Fruit fly (Drosophila melanogaster) whole organism, embryonic: ENCODE measurements around the gene CG1233.
A peak's percentile ranks its signal among the peaks of the same experiment; 100 is the strongest.

ENCODE experiments used
- Abd-B ChIP-seq: fragments of 200-800 bp; sonication (Bioruptor generic); optimal IDR thresholded peaks from 2 replicates; lab custom pipeline; 2018; ENCODE audit warnings: missing biosample characterization, mild to moderate bottlenecking, missing genetic modification characterization, moderate library complexity
- Aef1 ChIP-seq: fragments of 200-800 bp; sonication (Bioruptor generic); IDR thresholded peaks from 3 replicates; pipeline ENCODE4 v1.3.6; 2022; ENCODE audit warnings: missing biosample characterization, missing genetic modification characterization
- CG10209 ChIP-seq: fragments of 200-800 bp; sonication (Bioruptor generic); optimal IDR thresholded peaks from 3 replicates; lab custom pipeline; 2017; ENCODE audit warnings: missing biosample characterization, mild to moderate bottlenecking, missing genetic modification characterization, missing genetic modification reagents
- CG10959 ChIP-seq: fragments of 200-800 bp; sonication (Bioruptor generic); IDR thresholded peaks from 2 replicates; pipeline ENCODE4 v1.3.6; 2022; ENCODE audit warnings: missing biosample characterization, missing genetic modification characterization
- CG12769 ChIP-seq: fragments of 200-800 bp; sonication (Bioruptor generic); optimal IDR thresholded peaks from 2 replicates; lab custom pipeline; 2019; ENCODE audit warnings: missing biosample characterization, mild to moderate bottlenecking, missing genetic modification characterization, moderate library complexity
- CG14965 ChIP-seq: fragments of 200-800 bp; sonication (Bioruptor generic); optimal IDR thresholded peaks from 2 replicates; lab custom pipeline; 2016; ENCODE audit warnings: missing biosample characterization, missing genetic modification characterization, borderline replicate concordance
- CG17612 ChIP-seq: fragments of 200-800 bp; sonication (Bioruptor generic); IDR thresholded peaks from 2 replicates; pipeline ENCODE4 v1.3.6; 2022; ENCODE audit warnings: missing biosample characterization, missing genetic modification characterization
- CG18599 ChIP-seq: fragments of 200-800 bp; sonication (Bioruptor generic); optimal IDR thresholded peaks from 3 replicates; lab custom pipeline; 2017; ENCODE audit warnings: missing biosample characterization, missing genetic modification characterization, mild to moderate bottlenecking, moderate library complexity, missing genetic modification reagents
- CG2116 ChIP-seq: fragments of 200-800 bp; sonication (Bioruptor generic); optimal IDR thresholded peaks from 3 replicates; lab custom pipeline; 2018; ENCODE audit warnings: missing biosample characterization, mild to moderate bottlenecking, missing genetic modification characterization
- CG2120 ChIP-seq: fragments of 200-800 bp; sonication (Bioruptor generic); optimal IDR thresholded peaks from 3 replicates; lab custom pipeline; 2016; ENCODE audit warnings: missing biosample characterization, missing genetic modification characterization
- CG2889 ChIP-seq: fragments of 200-800 bp; sonication (Bioruptor generic); IDR thresholded peaks from 3 replicates; pipeline ENCODE4 v1.3.6; 2022; ENCODE audit warnings: missing biosample characterization, missing genetic modification characterization
- CG31365 ChIP-seq: fragments of 200-800 bp; sonication (Bioruptor generic); optimal IDR thresholded peaks from 2 replicates; lab custom pipeline; 2018; ENCODE audit warnings: missing biosample characterization, mild to moderate bottlenecking, missing genetic modification characterization
- CG34376 ChIP-seq: fragments of 200-800 bp; sonication (Bioruptor generic); optimal IDR thresholded peaks from 2 replicates; lab custom pipeline; 2018; ENCODE audit warnings: missing biosample characterization, mild to moderate bottlenecking, missing genetic modification characterization
- CG8290 ChIP-seq, 3 experiments: fragments of 200-800 bp; sonication (Bioruptor generic); optimal IDR thresholded peaks; 2 replicates each; lab custom pipeline; 2016 to 2019; ENCODE audit warnings: missing biosample characterization in 3 of 3, missing genetic modification characterization in 3 of 3, mild to moderate bottlenecking in 2 of 3, moderate library complexity in 1 of 3
- CG9932 ChIP-seq: fragments of 200-800 bp; sonication (Bioruptor generic); IDR thresholded peaks from 2 replicates; pipeline ENCODE4 v1.3.6; 2022; ENCODE audit warnings: missing biosample characterization, missing genetic modification characterization
- Drgx ChIP-seq: fragments of 200-800 bp; sonication (Bioruptor generic); IDR thresholded peaks from 2 replicates; pipeline ENCODE4 v1.3.6; 2022; ENCODE audit warnings: missing biosample characterization, missing genetic modification characterization
- ERR ChIP-seq: fragments of 200-800 bp; sonication (Bioruptor generic); optimal IDR thresholded peaks from 2 replicates; lab custom pipeline; 2016; ENCODE audit warnings: missing biosample characterization, missing genetic modification characterization
- Eip74EF ChIP-seq, 2 experiments: fragments of 200-800 bp in 1 of 2; fragments of >200 bp in 1 of 2; sonication (Bioruptor generic) in 1 of 2; optimal IDR thresholded peaks; 2 replicates each; lab custom pipeline; 2017 to 2019; ENCODE audit warnings: missing biosample characterization in 2 of 2, missing genetic modification characterization in 2 of 2, mild to moderate bottlenecking in 1 of 2, moderate library complexity in 1 of 2
- H15 ChIP-seq: fragments of 200-800 bp; sonication (Bioruptor generic); IDR thresholded peaks from 3 replicates; pipeline ENCODE4 v1.3.6; 2022; ENCODE audit warnings: missing biosample characterization, missing genetic modification characterization
- HHEX ChIP-seq: fragments of 200-800 bp; sonication (Bioruptor generic); optimal IDR thresholded peaks from 3 replicates; lab custom pipeline; 2017; ENCODE audit warnings: missing biosample characterization, mild to moderate bottlenecking, missing genetic modification characterization, missing genetic modification reagents
- HLH3B ChIP-seq: fragments of 200-800 bp; sonication (Bioruptor generic); IDR thresholded peaks from 2 replicates; pipeline ENCODE4 v1.3.6; 2022; ENCODE audit warnings: missing biosample characterization, missing genetic modification characterization
- MBD-R2 ChIP-seq: fragments of 200-800 bp; sonication (Bioruptor generic); IDR thresholded peaks from 2 replicates; pipeline ENCODE4 v1.3.6; 2022; ENCODE audit warnings: missing biosample characterization, missing genetic modification characterization
- MESR4 ChIP-seq: fragments of 200-800 bp; sonication (Bioruptor generic); optimal IDR thresholded peaks from 2 replicates; lab custom pipeline; 2018; ENCODE audit warnings: missing biosample characterization, mild to moderate bottlenecking, missing genetic modification characterization, moderate library complexity
- Med ChIP-seq: fragments of 200-800 bp; sonication (Bioruptor generic); peaks from one replicate; lab custom pipeline; 2016; ENCODE audit warnings: missing biosample characterization, missing genetic modification characterization, mild to moderate bottlenecking, inconsistent platforms, moderate library complexity
- Oaz ChIP-seq: fragments of 200-800 bp; sonication (Bioruptor generic); IDR thresholded peaks from 2 replicates; pipeline ENCODE4 v1.3.6; 2022; ENCODE audit warnings: missing biosample characterization, missing genetic modification characterization
- Pdp1 ChIP-seq, 2 experiments: fragments of 200-800 bp; sonication (Bioruptor generic); optimal IDR thresholded peaks; 3 replicates each; lab custom pipeline; 2016; ENCODE audit warnings: missing biosample characterization in 2 of 2, missing genetic modification characterization in 2 of 2, mild to moderate bottlenecking in 1 of 2, moderate library complexity in 1 of 2
- Rfx ChIP-seq: fragments of 200-800 bp; sonication (Bioruptor generic); IDR thresholded peaks from 2 replicates; pipeline ENCODE4 v1.3.6; 2022; ENCODE audit warnings: missing biosample characterization, missing genetic modification characterization
- chm ChIP-seq: fragments of 200-800 bp; sonication (Bioruptor generic); IDR thresholded peaks from 2 replicates; pipeline ENCODE4 v1.3.6; 2022; ENCODE audit warnings: missing biosample characterization, missing genetic modification characterization
- crc ChIP-seq: fragments of 200-800 bp; sonication (Bioruptor generic); optimal IDR thresholded peaks from 2 replicates; lab custom pipeline; 2016; ENCODE audit warnings: missing biosample characterization, missing genetic modification characterization
- cwo ChIP-seq: fragments of 200-800 bp; sonication (Bioruptor generic); optimal IDR thresholded peaks from 3 replicates; lab custom pipeline; 2017; ENCODE audit warnings: missing biosample characterization, missing genetic modification characterization, mild to moderate bottlenecking, moderate library complexity, missing genetic modification reagents
- dati ChIP-seq: fragments of 200-800 bp; sonication (Bioruptor generic); IDR thresholded peaks from 2 replicates; pipeline ENCODE4 v1.3.6; 2022; ENCODE audit warnings: missing biosample characterization, missing genetic modification characterization
- grau ChIP-seq: fragments of 200-800 bp; optimal IDR thresholded peaks from 3 replicates; lab custom pipeline; 2019; ENCODE audit warnings: missing biosample characterization, mild to moderate bottlenecking, missing genetic modification characterization, moderate library complexity
- gsb-n ChIP-seq: fragments of 200-800 bp; sonication (Bioruptor generic); optimal IDR thresholded peaks from 3 replicates; lab custom pipeline; 2018; ENCODE audit warnings: missing biosample characterization, mild to moderate bottlenecking, missing genetic modification characterization
- hbn ChIP-seq: fragments of 200-800 bp; sonication (Bioruptor generic); IDR thresholded peaks from 2 replicates; pipeline ENCODE4 v1.3.6; 2022; ENCODE audit warnings: missing biosample characterization, missing genetic modification characterization; ENCODE audit not compliant: partially characterized antibody
- kah ChIP-seq: fragments of 200-800 bp; sonication (Bioruptor generic); optimal IDR thresholded peaks from 2 replicates; lab custom pipeline; 2018; ENCODE audit warnings: missing biosample characterization, mild to moderate bottlenecking, missing genetic modification characterization
- mam ChIP-seq: fragments of 200-800 bp; sonication (Bioruptor generic); optimal IDR thresholded peaks from 3 replicates; lab custom pipeline; 2016; ENCODE audit warnings: missing biosample characterization, missing genetic modification characterization
- nmo ChIP-seq: fragments of 200-800 bp; sonication (Bioruptor generic); optimal IDR thresholded peaks from 2 replicates; lab custom pipeline; 2018; ENCODE audit warnings: missing biosample characterization, mild to moderate bottlenecking, missing genetic modification characterization, moderate library complexity
- prd ChIP-seq, 3 experiments: fragments of >200 bp in 2 of 3; fragments of 200-800 bp in 1 of 3; sonication (Bioruptor generic) in 1 of 3; optimal IDR thresholded peaks in 2 of 3; IDR thresholded peaks in 1 of 3; 2 replicates in 2 of 3; 3 replicates in 1 of 3; pipeline versions ENCODE4 v1.3.6 to Lab custom; 2017 to 2022; ENCODE audit warnings: missing biosample characterization in 1 of 3, missing genetic modification characterization in 1 of 3
- twi ChIP-seq: fragments of 200-800 bp; optimal IDR thresholded peaks from 2 replicates; lab custom pipeline; 2019; ENCODE audit warnings: missing biosample characterization, mild to moderate bottlenecking, missing genetic modification characterization, moderate library complexity
- zen ChIP-seq: fragments of 200-800 bp; sonication (Bioruptor generic); optimal IDR thresholded peaks from 3 replicates; lab custom pipeline; 2018; ENCODE audit warnings: missing biosample characterization, mild to moderate bottlenecking, missing genetic modification characterization, moderate library complexity
- zf30C ChIP-seq: fragments of 200-800 bp; sonication (Bioruptor generic); optimal IDR thresholded peaks from 3 replicates; lab custom pipeline; 2018; ENCODE audit warnings: missing biosample characterization, mild to moderate bottlenecking, missing genetic modification characterization

The CG1233 gene

dm6 chr3L:349751-350150 lies 11.5 kb upstream of the CG1233 start (continued):
- TF ChIP-seq CG2116 = no peak
- TF ChIP-seq ERR (GFP tag; lab: Kevin White, UChicago) = peak; percentile 39
- no peak for TF ChIP-seq Aef1 (GFP tag; lab: Robert Waterston, UW)
- peak in 1 of 2 experiments; percentile 41 for TF ChIP-seq Pdp1 (GFP tag; optimal IDR thresholded peaks at IDR 0.05; lab: Kevin White, UChicago)
- no peak for TF ChIP-seq CG8290 (GFP tag; optimal IDR thresholded peaks at IDR 0.05; lab: Kevin White, UChicago)
- TF ChIP-seq CG8290 (tag; optimal IDR thresholded peaks at IDR 0.05; lab: Kevin White, UChicago) = peak in 1 of 2 experiments; percentile 25
- no peak for TF ChIP-seq CG17612 (GFP tag; lab: Robert Waterston, UW)
- no peak for TF ChIP-seq CG10209 (GFP tag; lab: Kevin White, UChicago)
- TF ChIP-seq Oaz (GFP tag; lab: Robert Waterston, UW) = no peak
- peak; percentile 72 for TF ChIP-seq CG34376 (GFP tag; lab: Kevin White, UChicago)
- peak; percentile 16 for TF ChIP-seq CG2120 (GFP tag; lab: Kevin White, UChicago)
- no peak for TF ChIP-seq prd (optimal IDR thresholded peaks at IDR 0.05; lab: Kevin White, UChicago)
- no peak for TF ChIP-seq prd (GFP tag; IDR thresholded peaks at IDR 0.05; lab: Robert Waterston, UW)
- TF ChIP-seq CG14965 (GFP tag; lab: Kevin White, UChicago) = no peak
- TF ChIP-seq CG12769 = peak; percentile 26
- no peak for TF ChIP-seq hbn (GFP tag; lab: Robert Waterston, UW)
- TF ChIP-seq CG2889 (GFP tag; lab: Robert Waterston, UW) = no peak
- no peak for TF ChIP-seq CG18599 (GFP tag; lab: Kevin White, UChicago)
- TF ChIP-seq CG31365 (tag; lab: Kevin White, UChicago) = no peak
- TF ChIP-seq Drgx = 0 out of 2 replicates have a peak, but pooled peaks have one; percentile 12
- no peak for TF ChIP-seq chm (GFP tag; lab: Robert Waterston, UW)
- no peak for TF ChIP-seq CG9932 (GFP tag; lab: Robert Waterston, UW)
- TF ChIP-seq crc (GFP tag; lab: Kevin White, UChicago) = no peak
- TF ChIP-seq cwo (GFP tag; lab: Kevin White, UChicago) = peak; percentile 12
- no peak for TF ChIP-seq zf30C (GFP tag; lab: Kevin White, UChicago)
- peak; percentile 56 for TF ChIP-seq kah (GFP tag; lab: Kevin White, UChicago)
- peak; percentile 24; the same call in 1 of the 2 replicates for TF ChIP-seq Rfx
- TF ChIP-seq twi (tag; lab: Kevin White, UChicago) = no peak
- TF ChIP-seq Med (GFP tag; lab: Kevin White, UChicago) = peak; percentile 55
- no peak for TF ChIP-seq Abd-B (GFP tag; lab: Kevin White, UChicago)
- 0 out of 2 replicates have a peak, but pooled peaks have one; percentile 14 for TF ChIP-seq MBD-R2 (GFP tag; lab: Robert Waterston, UW)
- no peak for TF ChIP-seq CG10959 (GFP tag; lab: Robert Waterston, UW)
- peak; percentile 45 for TF ChIP-seq grau
- TF ChIP-seq zen (tag; lab: Kevin White, UChicago) = no peak
- TF ChIP-seq gsb-n (tag; lab: Kevin White, UChicago) = no peak
- TF ChIP-seq dati = no peak
- no peak for TF ChIP-seq Eip74EF (GFP tag; optimal IDR thresholded peaks at IDR 0.05; lab: Kevin White, UChicago)
- peak; percentile 14 for TF ChIP-seq HHEX (GFP tag; lab: Kevin White, UChicago)
- TF ChIP-seq H15 = no peak
- peak; percentile 15 for TF ChIP-seq mam (GFP tag; lab: Kevin White, UChicago)
- no peak for TF ChIP-seq nmo
- TF ChIP-seq HLH3B = no peak
- TF ChIP-seq MESR4 = no peak
- TF ChIP-seq, all 482 proteins: peak for 26
